Worm (Caenorhabditis elegans): ENCODE results near the gene R07E5.17.

Gene R07E5.17

ce11 chrIII:4413099-4413498, 8.9 kb upstream of the R07E5.17 start, which contains the start of gene mpc-1 (continued):
- TF ChIP-seq sup-37 (GFP tag; optimal IDR thresholded peaks at IDR 0.05) (no peak), alr-1 (tag; optimal IDR thresholded peaks at IDR 0.05; ENCODE audit: borderline replicate concordance) (no peak), hpl-2 (GFP tag; optimal IDR thresholded peaks at IDR 0.05) (no peak), lin-39 (tag; optimal IDR thresholded peaks at IDR 0.05) (no peak), unc-98 (GFP tag; IDR thresholded peaks at IDR 0.05) (no peak), ceh-8 (GFP tag; optimal IDR thresholded peaks at IDR 0.05) (no peak), nhr-90 (tag; optimal IDR thresholded peaks at IDR 0.05; ENCODE audit: poor library complexity) (no peak), hlh-4 (tag; optimal IDR thresholded peaks at IDR 0.05) (no peak), lin-14 (GFP tag; optimal IDR thresholded peaks at IDR 0.05) (peak; percentile 54)

ce11 chrIII:4412108-4413009, 8.1 kb upstream of the R07E5.17 start:
- TF ChIP-seq ceh-63 (GFP tag; optimal IDR thresholded peaks at IDR 0.05): no peak
- no peak for TF ChIP-seq nhr-12 (tag; optimal IDR thresholded peaks at IDR 0.05)
- TF ChIP-seq blmp-1 (tag; optimal IDR thresholded peaks at IDR 0.05): peak; percentile 19
- no peak for TF ChIP-seq unc-86 (tag; optimal IDR thresholded peaks at IDR 0.05)
- peak; percentile 19 for TF ChIP-seq F16B12.6 (tag; optimal IDR thresholded peaks at IDR 0.05)
- TF ChIP-seq mep-1 (tag; optimal IDR thresholded peaks at IDR 0.05): no peak
- no peak for TF ChIP-seq C34B4.2 (tag; optimal IDR thresholded peaks at IDR 0.05)
- peak; percentile 48 for TF ChIP-seq rnt-1 (tag; optimal IDR thresholded peaks at IDR 0.05)
- TF ChIP-seq lin-35 (GFP tag; optimal IDR thresholded peaks at IDR 0.05): peak; percentile 6 to 41
- peak in 1 of 2 experiments; percentile 36 for TF ChIP-seq egl-27 (tag; optimal IDR thresholded peaks at IDR 0.05)
- peak; percentile 92 for TF ChIP-seq nhr-71 (tag; optimal IDR thresholded peaks at IDR 0.05)
- TF ChIP-seq C16A3.4 (tag; optimal IDR thresholded peaks at IDR 0.05): peak; percentile 27
- TF ChIP-seq snpc-4 (tag; optimal IDR thresholded peaks at IDR 0.05): peak; percentile 31
- no peak for TF ChIP-seq elt-3 (tag; optimal IDR thresholded peaks at IDR 0.05)
- TF ChIP-seq isw-1 (GFP tag; IDR thresholded peaks at IDR 0.05): no peak
- peak; percentile 83 for TF ChIP-seq nhr-20 (tag; optimal IDR thresholded peaks at IDR 0.05)
- no peak for TF ChIP-seq fkh-10 (GFP tag; optimal IDR thresholded peaks at IDR 0.05)
- TF ChIP-seq nhr-28 (tag; optimal IDR thresholded peaks at IDR 0.05): no peak
- peak; percentile 27 to 52 for TF ChIP-seq lsy-2 (tag; optimal IDR thresholded peaks at IDR 0.05)
- no peak for TF ChIP-seq lin-15B (tag; optimal IDR thresholded peaks at IDR 0.05)
- TF ChIP-seq lir-3 (tag; optimal IDR thresholded peaks at IDR 0.05; ENCODE audit: poor library complexity): peak; percentile 5
- no peak for TF ChIP-seq aly-2 (tag; optimal IDR thresholded peaks at IDR 0.05)
- peak; percentile 29 for TF ChIP-seq xbp-1 (tag; optimal IDR thresholded peaks at IDR 0.05)
- peak; percentile 39 for TF ChIP-seq nhr-90 (tag; optimal IDR thresholded peaks at IDR 0.05; ENCODE audit: poor library complexity)
- TF ChIP-seq nhr-47 (tag; optimal IDR thresholded peaks at IDR 0.05): peak; percentile 60
- TF ChIP-seq fkh-4 (tag; optimal IDR thresholded peaks at IDR 0.05; ENCODE audit: borderline replicate concordance): no peak
- TF ChIP-seq ztf-4 (tag; optimal IDR thresholded peaks at IDR 0.05): peak; percentile 1
- TF ChIP-seq ces-1 (GFP tag; optimal IDR thresholded peaks at IDR 0.05): no peak
- peak; percentile 10 for TF ChIP-seq skn-1 (tag; optimal IDR thresholded peaks at IDR 0.05)
- TF ChIP-seq nhr-19 (GFP tag; conservative IDR thresholded peaks at IDR 0.05): peak; percentile 48
- TF ChIP-seq pqm-1 (tag; optimal IDR thresholded peaks at IDR 0.05): no peak
- TF ChIP-seq vab-15 (tag; optimal IDR thresholded peaks at IDR 0.05): no peak
- TF ChIP-seq mdl-1 (tag; optimal IDR thresholded peaks at IDR 0.05): peak in 1 of 2 experiments; percentile 43
- TF ChIP-seq swsn-7 (tag; optimal IDR thresholded peaks at IDR 0.05): peak; percentile 24
- no peak for TF ChIP-seq aha-1 (tag; optimal IDR thresholded peaks at IDR 0.05)
- peak; percentile 26 to 33 for TF ChIP-seq efl-1 (optimal IDR thresholded peaks at IDR 0.05)
- TF ChIP-seq efl-1 (GFP tag; optimal IDR thresholded peaks at IDR 0.05 in 1 of 2): peak in 1 of 2 experiments; percentile 28
- no peak for TF ChIP-seq nhr-76 (tag; optimal IDR thresholded peaks at IDR 0.05)
- no peak for TF ChIP-seq efl-3 (GFP tag; optimal IDR thresholded peaks at IDR 0.05)
- no peak for TF ChIP-seq ztf-11 (tag; optimal IDR thresholded peaks at IDR 0.05)
- peak; percentile 42 for TF ChIP-seq tbx-2 (tag; optimal IDR thresholded peaks at IDR 0.05)

Data from whole organism, L1 larva.